Worm (Caenorhabditis elegans) whole organism, L2 larva: ENCODE data around the gene srd-10.
"Not testable (repeated sequence)": the region's sequence is repeated elsewhere in the genome, so short reads cannot be mapped to it uniquely, and the experiment has no call there.

ENCODE experiments used
- F13H6.1 ChIP-seq: sonication (generic microtip); optimal IDR thresholded peaks from 2 replicates; lab custom pipeline; 2016; ENCODE audit warnings: missing genetic modification characterization, missing compliant biosample characterization
- blmp-1 ChIP-seq: sonication (generic microtip); optimal IDR thresholded peaks from 2 replicates; lab custom pipeline; 2017; ENCODE audit warnings: missing genetic modification characterization, mild to moderate bottlenecking, missing compliant biosample characterization, antibody characterized with exemption, moderate library complexity; ENCODE audit not compliant: insufficient read depth
- ceh-82 ChIP-seq: fragments of 150-350 bp; optimal IDR thresholded peaks from 2 replicates; lab custom pipeline; 2014; ENCODE audit warnings: missing biosample characterization, missing genetic modification characterization
- fos-1 ChIP-seq: fragments of 150-350 bp; optimal IDR thresholded peaks from 2 replicates; lab custom pipeline; 2014; ENCODE audit warnings: missing biosample characterization, missing genetic modification characterization
- lsy-2 ChIP-seq, 2 experiments: fragments of 150-350 bp in 1 of 2; sonication (generic microtip) in 1 of 2; optimal IDR thresholded peaks; 2 replicates each; lab custom pipeline; 2014 to 2017; ENCODE audit warnings: missing biosample characterization in 2 of 2, missing genetic modification characterization in 2 of 2
- mab-5 ChIP-seq: fragments of 150-350 bp; optimal IDR thresholded peaks from 2 replicates; lab custom pipeline; 2014; ENCODE audit warnings: missing biosample characterization, missing genetic modification characterization
- nhr-10 ChIP-seq: sonication (generic microtip); optimal IDR thresholded peaks from 2 replicates; lab custom pipeline; 2017; ENCODE audit warnings: missing biosample characterization, missing genetic modification characterization
- nhr-11 ChIP-seq: fragments of 150-350 bp; optimal IDR thresholded peaks from 2 replicates; lab custom pipeline; 2014; ENCODE audit warnings: missing biosample characterization, missing genetic modification characterization
- nhr-12 ChIP-seq: fragments of 150-350 bp; optimal IDR thresholded peaks from 2 replicates; lab custom pipeline; 2014; ENCODE audit warnings: missing biosample characterization, missing genetic modification characterization
- nhr-237 ChIP-seq: fragments of 150-350 bp; optimal IDR thresholded peaks from 2 replicates; lab custom pipeline; 2014; ENCODE audit warnings: missing biosample characterization, missing genetic modification characterization
- skn-1 ChIP-seq: sonication (generic microtip); optimal IDR thresholded peaks from 2 replicates; lab custom pipeline; 2017; ENCODE audit warnings: missing biosample characterization, missing genetic modification characterization
- unc-62 ChIP-seq: fragments of 150-350 bp; optimal IDR thresholded peaks from 2 replicates; lab custom pipeline; 2014; ENCODE audit warnings: missing biosample characterization, missing genetic modification reagents, missing genetic modification characterization
- zag-1 ChIP-seq: fragments of 150-350 bp; optimal IDR thresholded peaks from 2 replicates; lab custom pipeline; 2014; ENCODE audit warnings: missing biosample characterization, missing genetic modification characterization
- ztf-11 ChIP-seq: sonication (generic microtip); optimal IDR thresholded peaks from 2 replicates; lab custom pipeline; 2017; ENCODE audit warnings: missing biosample characterization, missing genetic modification characterization

- not testable (repeated sequence) for TF ChIP-seq blmp-1; nhr-11 (tag; lab: Kevin White, UChicago); fos-1; lsy-2 (tag; optimal IDR thresholded peaks at IDR 0.05; lab: Kevin White, UChicago); unc-62 (GFP tag; lab: Kevin White, UChicago); ceh-82 (tag; lab: Kevin White, UChicago); ztf-11; F13H6.1 (tag; lab: Kevin White, UChicago); mab-5; nhr-10 (tag; lab: Kevin White, UChicago); nhr-237 (tag; lab: Kevin White, UChicago); nhr-12 (tag; lab: Kevin White, UChicago); zag-1; skn-1 (tag; lab: Kevin White, UChicago)
These were observed 13.8 kb downstream of the srd-10 start, which contains the start of gene sru-9 for ce11 chrIV:13588544-13589043.
